Worm (Caenorhabditis elegans) whole organism, L1 larva: Measurements from ENCODE around the gene dhhc-1.

Source experiments
- C34B4.2 ChIP-seq: sonication (generic microtip); optimal IDR thresholded peaks from 2 replicates; lab custom pipeline; 2017; ENCODE audit warnings: mild to moderate bottlenecking, missing genetic modification characterization, missing compliant biosample characterization
- Y116A8C.19 ChIP-seq: sonication (generic microtip); optimal IDR thresholded peaks from 2 replicates; lab custom pipeline; 2016; ENCODE audit warnings: missing compliant biosample characterization, missing genetic modification characterization, borderline replicate concordance
- alr-1 ChIP-seq: fragments of 200-800 bp; sonication (Bioruptor generic); optimal IDR thresholded peaks from 2 replicates; lab custom pipeline; 2018; ENCODE audit warnings: borderline replicate concordance, mild to moderate bottlenecking, missing genetic modification characterization, missing compliant biosample characterization
- ama-1 ChIP-seq: fragments of 150-350 bp; optimal IDR thresholded peaks from 2 replicates; lab custom pipeline; 2014
- ceh-8 ChIP-seq: fragments of 200-800 bp; sonication (Bioruptor generic); optimal IDR thresholded peaks from 2 replicates; lab custom pipeline; 2018; ENCODE audit warnings: mild to moderate bottlenecking, missing genetic modification characterization, moderate library complexity, missing compliant biosample characterization
- ceh-82 ChIP-seq, 3 experiments: fragments of 150-350 bp in 1 of 3; sonication (generic microtip) in 2 of 3; optimal IDR thresholded peaks; 2 replicates each; lab custom pipeline; 2014 to 2017; ENCODE audit warnings: missing biosample characterization in 3 of 3, missing genetic modification characterization in 3 of 3
- ceh-88 ChIP-seq: fragments of 200-800 bp; sonication (Bioruptor generic); IDR thresholded peaks from 2 replicates; pipeline ENCODE4 v1.3.6; 2022; ENCODE audit warnings: missing genetic modification characterization, missing compliant biosample characterization
- ceh-90 ChIP-seq: sonication (generic microtip); optimal IDR thresholded peaks from 2 replicates; lab custom pipeline; 2016; ENCODE audit warnings: missing genetic modification characterization, missing compliant biosample characterization
- ces-1 ChIP-seq: fragments of 150-350 bp; optimal IDR thresholded peaks from 2 replicates; lab custom pipeline; 2014; ENCODE audit warnings: missing biosample characterization, missing genetic modification reagents, missing genetic modification characterization
- efl-1 ChIP-seq, 4 experiments: fragments of 150-350 bp; optimal IDR thresholded peaks in 3 of 4; peaks in 1 of 4; 1 replicate in 1 of 4; 2 replicates in 3 of 4; lab custom pipeline; 2014; ENCODE audit warnings: missing biosample characterization in 2 of 4, missing genetic modification characterization in 2 of 4, missing genetic modification reagents in 2 of 4
- efl-3 ChIP-seq: fragments of 200-800 bp; sonication (Bioruptor generic); optimal IDR thresholded peaks from 2 replicates; lab custom pipeline; 2018; ENCODE audit warnings: mild to moderate bottlenecking, missing genetic modification characterization, missing compliant biosample characterization
- elt-3 ChIP-seq, 6 experiments: fragments of 150-350 bp in 1 of 6; sonication (generic microtip); optimal IDR thresholded peaks; 2 replicates each; lab custom pipeline; 2017 to 2018; ENCODE audit warnings: missing biosample characterization in 6 of 6, missing genetic modification characterization in 6 of 6, inconsistent platforms in 1 of 6
- ets-5 ChIP-seq: fragments of 200-800 bp; sonication (Bioruptor generic); IDR thresholded peaks from 2 replicates; pipeline ENCODE4 v1.3.6; 2022; ENCODE audit warnings: missing genetic modification characterization, missing compliant biosample characterization
- fkh-10 ChIP-seq: sonication (generic microtip); optimal IDR thresholded peaks from 2 replicates; lab custom pipeline; 2017; ENCODE audit warnings: missing biosample characterization, missing genetic modification reagents, missing genetic modification characterization
- fkh-8 ChIP-seq: sonication (generic microtip); optimal IDR thresholded peaks from 2 replicates; lab custom pipeline; 2016; ENCODE audit warnings: mild to moderate bottlenecking, missing genetic modification characterization, missing compliant biosample characterization
- hlh-17 ChIP-seq: fragments of 200-800 bp; sonication (Bioruptor generic); optimal IDR thresholded peaks from 2 replicates; lab custom pipeline; 2018; ENCODE audit warnings: missing genetic modification characterization, mild to moderate bottlenecking, missing compliant biosample characterization, moderate library complexity, borderline replicate concordance
- irx-1 ChIP-seq: sonication (generic microtip); optimal IDR thresholded peaks from 2 replicates; lab custom pipeline; 2016; ENCODE audit warnings: missing genetic modification characterization, missing compliant biosample characterization
- lin-14 ChIP-seq: fragments of 200-800 bp; sonication (Bioruptor generic); optimal IDR thresholded peaks from 2 replicates; lab custom pipeline; 2018; ENCODE audit warnings: mild to moderate bottlenecking, missing genetic modification characterization, moderate library complexity, missing compliant biosample characterization
- lin-35 ChIP-seq, 2 experiments: fragments of 150-350 bp; optimal IDR thresholded peaks; 2 replicates each; lab custom pipeline; 2014; ENCODE audit warnings: missing biosample characterization in 2 of 2, missing genetic modification characterization in 2 of 2, missing genetic modification reagents in 2 of 2
- mdl-1 ChIP-seq, 2 experiments: fragments of 150-350 bp; optimal IDR thresholded peaks; 2 replicates each; lab custom pipeline; 2014 to 2017; ENCODE audit warnings: missing biosample characterization in 2 of 2, missing genetic modification characterization in 2 of 2, inconsistent platforms in 1 of 2
- mep-1 ChIP-seq: fragments of 150-350 bp; optimal IDR thresholded peaks from 2 replicates; lab custom pipeline; 2014; ENCODE audit warnings: missing biosample characterization, missing genetic modification characterization
- nhr-19 ChIP-seq: fragments of 200-800 bp; sonication (Bioruptor generic); conservative IDR thresholded peaks from 2 replicates; pipeline ENCODE4 v1.3.6; 2022; ENCODE audit warnings: missing genetic modification characterization, missing compliant biosample characterization
- nhr-20 ChIP-seq: sonication (generic microtip); optimal IDR thresholded peaks from 2 replicates; lab custom pipeline; 2016; ENCODE audit warnings: mild to moderate bottlenecking, missing genetic modification characterization, missing compliant biosample characterization
- nhr-28 ChIP-seq: fragments of 150-350 bp; optimal IDR thresholded peaks from 2 replicates; lab custom pipeline; 2014; ENCODE audit warnings: missing biosample characterization, missing genetic modification characterization
- nhr-47 ChIP-seq: sonication (generic microtip); optimal IDR thresholded peaks from 2 replicates; lab custom pipeline; 2016; ENCODE audit warnings: mild to moderate bottlenecking, missing genetic modification characterization, moderate library complexity, missing compliant biosample characterization
- nhr-76 ChIP-seq: sonication (generic microtip); optimal IDR thresholded peaks from 2 replicates; lab custom pipeline; 2017; ENCODE audit warnings: missing biosample characterization, missing genetic modification characterization
- nhr-90 ChIP-seq: sonication (generic microtip); optimal IDR thresholded peaks from 2 replicates; lab custom pipeline; 2016; ENCODE audit warnings: mild to moderate bottlenecking, missing genetic modification characterization, missing compliant biosample characterization; ENCODE audit not compliant: poor library complexity
- pag-3 ChIP-seq: sonication (generic microtip); optimal IDR thresholded peaks from 2 replicates; lab custom pipeline; 2017; ENCODE audit warnings: missing genetic modification characterization, mild to moderate bottlenecking, missing compliant biosample characterization, antibody characterized with exemption, borderline replicate concordance; ENCODE audit not compliant: insufficient read depth
- rnt-1 ChIP-seq: sonication (generic microtip); optimal IDR thresholded peaks from 2 replicates; lab custom pipeline; 2016; ENCODE audit warnings: mild to moderate bottlenecking, missing genetic modification characterization, moderate library complexity, missing compliant biosample characterization
- skn-1 ChIP-seq: fragments of 150-350 bp; optimal IDR thresholded peaks from 2 replicates; lab custom pipeline; 2014; ENCODE audit warnings: missing biosample characterization, missing genetic modification characterization
- swsn-7 ChIP-seq: sonication (generic microtip); optimal IDR thresholded peaks from 2 replicates; lab custom pipeline; 2016; ENCODE audit warnings: missing genetic modification characterization, missing compliant biosample characterization
- unc-130 ChIP-seq: fragments of 150-350 bp; optimal IDR thresholded peaks from 2 replicates; lab custom pipeline; 2017; ENCODE audit warnings: missing biosample characterization, missing genetic modification characterization, inconsistent platforms
- unc-30 ChIP-seq: sonication (generic microtip); optimal IDR thresholded peaks from 2 replicates; lab custom pipeline; 2017; ENCODE audit warnings: missing biosample characterization, missing genetic modification characterization
- ztf-4 ChIP-seq: fragments of 150-350 bp; optimal IDR thresholded peaks from 2 replicates; lab custom pipeline; 2014; ENCODE audit warnings: missing biosample characterization, missing genetic modification characterization

Gene dhhc-1

ce11 chrX:15128184-15128583, 28.0 kb upstream of the dhhc-1 start:
- TF ChIP-seq nhr-76 (tag; lab: Kevin White, UChicago) (no peak), lin-14 (peak; percentile 64), alr-1 (tag; lab: Kevin White, UChicago) (no peak), ces-1 (GFP tag; lab: Kevin White, UChicago) (peak; percentile 6), fkh-10 (peak; percentile 50)

- TF ChIP-seq alr-1 (tag; lab: Kevin White, UChicago) (no peak), ceh-88 (GFP tag; lab: Robert Waterston, UW) (no peak), unc-130 (tag; lab: Kevin White, UChicago) (no peak), ceh-82 (tag; optimal IDR thresholded peaks at IDR 0.05; lab: Kevin White, UChicago) (no peak), elt-3 (tag; optimal IDR thresholded peaks at IDR 0.05; lab: Kevin White, UChicago) (no peak), unc-30 (tag; lab: Kevin White, UChicago) (no peak), ceh-90 (tag; lab: Kevin White, UChicago) (no peak), fkh-8 (no peak)
Observed at ce11 chrX:15127338-15127737, 27.1 kb upstream of the dhhc-1 start.

- TF ChIP-seq fkh-8: no peak
- TF ChIP-seq ets-5: no peak
- no peak for TF ChIP-seq mdl-1 (tag; optimal IDR thresholded peaks at IDR 0.05; lab: Kevin White, UChicago)
- TF ChIP-seq rnt-1 (tag; lab: Kevin White, UChicago): no peak
- no peak for TF ChIP-seq mep-1 (tag; lab: Kevin White, UChicago)
- TF ChIP-seq efl-3: no peak
- peak; percentile 20 for TF ChIP-seq ceh-8 (GFP tag; lab: Kevin White, UChicago)
- no peak for TF ChIP-seq nhr-20 (tag; lab: Kevin White, UChicago)
- TF ChIP-seq lin-14: peak; percentile 54
- TF ChIP-seq elt-3 (tag; optimal IDR thresholded peaks at IDR 0.05; lab: Kevin White, UChicago): no peak
Observed at ce11 chrX:15126736-15127135, 26.5 kb upstream of the dhhc-1 start.

- TF ChIP-seq pag-3 (tag; lab: Kevin White, UChicago): no peak
- no peak for TF ChIP-seq Y116A8C.19
Observed at ce11 chrX:15125138-15125537, 24.9 kb upstream of the dhhc-1 start.

- TF ChIP-seq ets-5: no peak
- no peak for TF ChIP-seq ama-1 (lab: Kevin White, UChicago)
- no peak for TF ChIP-seq nhr-90 (tag; lab: Kevin White, UChicago)
- no peak for TF ChIP-seq nhr-28 (tag; lab: Kevin White, UChicago)
- no peak for TF ChIP-seq nhr-47 (tag; lab: Kevin White, UChicago)
- no peak for TF ChIP-seq C34B4.2
- TF ChIP-seq lin-35 (GFP tag; optimal IDR thresholded peaks at IDR 0.05; lab: Kevin White, UChicago): no peak
- no peak for TF ChIP-seq irx-1
- no peak for TF ChIP-seq ceh-82 (tag; optimal IDR thresholded peaks at IDR 0.05; lab: Kevin White, UChicago)
- TF ChIP-seq nhr-19 (GFP tag; lab: Robert Waterston, UW): no peak
- no peak for TF ChIP-seq lin-14
- no peak for TF ChIP-seq efl-1 (optimal IDR thresholded peaks at IDR 0.05; lab: Kevin White, UChicago)
- no peak for TF ChIP-seq efl-1 (GFP tag; optimal IDR thresholded peaks at IDR 0.05 in 1 of 2; lab: Kevin White, UChicago)
- no peak for TF ChIP-seq ztf-4 (tag; lab: Kevin White, UChicago)
- no peak for TF ChIP-seq skn-1
- TF ChIP-seq hlh-17 (GFP tag; lab: Kevin White, UChicago): no peak
- TF ChIP-seq swsn-7 (tag; lab: Kevin White, UChicago): no peak
- TF ChIP-seq, all 84 proteins: peak for 0
Observed at ce11 chrX:15120545-15120944, 20.3 kb upstream of the dhhc-1 start.
